Worm (Caenorhabditis elegans) whole organism, L2 larva: ENCODE results near the gene C08E8.1.

Experiments used
- R02D3.7 ChIP-seq: fragments of 150-350 bp; optimal IDR thresholded peaks from 2 replicates; lab custom pipeline; 2014; ENCODE audit warnings: missing biosample characterization, missing genetic modification characterization
- blmp-1 ChIP-seq: sonication (generic microtip); optimal IDR thresholded peaks from 2 replicates; lab custom pipeline; 2017; ENCODE audit warnings: missing genetic modification characterization, mild to moderate bottlenecking, missing compliant biosample characterization, antibody characterized with exemption, moderate library complexity; ENCODE audit not compliant: insufficient read depth
- ceh-82 ChIP-seq: fragments of 150-350 bp; optimal IDR thresholded peaks from 2 replicates; lab custom pipeline; 2014; ENCODE audit warnings: missing biosample characterization, missing genetic modification characterization
- elt-1 ChIP-seq: fragments of 150-350 bp; optimal IDR thresholded peaks from 2 replicates; lab custom pipeline; 2014; ENCODE audit warnings: missing biosample characterization, missing genetic modification characterization
- mbf-1 ChIP-seq: sonication (generic microtip); optimal IDR thresholded peaks from 2 replicates; lab custom pipeline; 2017; ENCODE audit warnings: missing biosample characterization, missing genetic modification characterization
- nhr-12 ChIP-seq: fragments of 150-350 bp; optimal IDR thresholded peaks from 2 replicates; lab custom pipeline; 2014; ENCODE audit warnings: missing biosample characterization, missing genetic modification characterization
- nhr-23 ChIP-seq: fragments of 150-350 bp; optimal IDR thresholded peaks from 2 replicates; lab custom pipeline; 2014; ENCODE audit warnings: missing biosample characterization, missing genetic modification reagents, missing genetic modification characterization
- zag-1 ChIP-seq: fragments of 150-350 bp; optimal IDR thresholded peaks from 2 replicates; lab custom pipeline; 2014; ENCODE audit warnings: missing biosample characterization, missing genetic modification characterization

- TF ChIP-seq elt-1 (tag; lab: Kevin White, UChicago) (no peak), nhr-12 (tag; lab: Kevin White, UChicago) (no peak), nhr-23 (tag; lab: Kevin White, UChicago) (no peak), ceh-82 (no peak), blmp-1 (no peak), zag-1 (tag; lab: Kevin White, UChicago) (no peak), mbf-1 (no peak), R02D3.7 (tag; lab: Kevin White, UChicago) (no peak)
Observed at ce11 chrV:18318312-18318711, 44.0 kb downstream of the C08E8.1 start, which contains the start of gene fbxb-119.
